Worm (Caenorhabditis elegans) whole organism, mixed stage, embryonic: ENCODE measurements around the gene T02E9.5.

Source experiments
- blmp-1 ChIP-seq: fragments of 150-350 bp; optimal IDR thresholded peaks from 2 replicates; lab custom pipeline; 2014; ENCODE audit warnings: missing biosample characterization, missing genetic modification characterization
- ceh-39 ChIP-seq: fragments of 150-350 bp; optimal IDR thresholded peaks from 2 replicates; lab custom pipeline; 2014; ENCODE audit warnings: missing biosample characterization, missing genetic modification characterization
- drap-1 ChIP-seq: fragments of 200-800 bp; sonication (Bioruptor generic); optimal IDR thresholded peaks from 3 replicates; lab custom pipeline; 2018; ENCODE audit warnings: mild to moderate bottlenecking, missing genetic modification characterization, missing compliant biosample characterization
- elt-3 ChIP-seq: fragments of 150-350 bp; optimal IDR thresholded peaks from 2 replicates; lab custom pipeline; 2014; ENCODE audit warnings: missing biosample characterization, missing genetic modification characterization
- lin-13 ChIP-seq: fragments of 150-350 bp; optimal IDR thresholded peaks from 2 replicates; lab custom pipeline; 2014; ENCODE audit warnings: missing biosample characterization, missing genetic modification characterization
- lsy-2 ChIP-seq: fragments of 150-350 bp; optimal IDR thresholded peaks from 2 replicates; lab custom pipeline; 2014; ENCODE audit warnings: missing biosample characterization, missing genetic modification characterization
- nhr-237 ChIP-seq: fragments of 150-350 bp; optimal IDR thresholded peaks from 2 replicates; lab custom pipeline; 2014; ENCODE audit warnings: missing biosample characterization, missing genetic modification characterization
- pha-4 ChIP-seq: fragments of 150-350 bp; optimal IDR thresholded peaks from 2 replicates; lab custom pipeline; 2018; ENCODE audit warnings: missing biosample characterization, missing genetic modification reagents, missing genetic modification characterization
- snpc-4 ChIP-seq: fragments of 150-350 bp; optimal IDR thresholded peaks from 2 replicates; lab custom pipeline; 2014; ENCODE audit warnings: missing biosample characterization, missing genetic modification characterization
- tbx-8 ChIP-seq: fragments of 200-800 bp; sonication (Bioruptor generic); optimal IDR thresholded peaks from 2 replicates; lab custom pipeline; 2018; ENCODE audit warnings: mild to moderate bottlenecking, missing genetic modification characterization, moderate library complexity, missing compliant biosample characterization
- unc-39 ChIP-seq: fragments of 150-350 bp; optimal IDR thresholded peaks from 2 replicates; lab custom pipeline; 2014; ENCODE audit warnings: missing biosample characterization, missing genetic modification characterization
- unc-62 ChIP-seq: fragments of 150-350 bp; optimal IDR thresholded peaks from 2 replicates; lab custom pipeline; 2014; ENCODE audit warnings: missing biosample characterization, missing genetic modification reagents, missing genetic modification characterization

- no peak for TF ChIP-seq nhr-237
- no peak for TF ChIP-seq lsy-2 (tag; lab: Kevin White, UChicago)
- TF ChIP-seq unc-62 (GFP tag; lab: Kevin White, UChicago), result no peak
- TF ChIP-seq tbx-8 (GFP tag; lab: Kevin White, UChicago), result no peak
- TF ChIP-seq drap-1, result no peak
- TF ChIP-seq elt-3 (tag; lab: Kevin White, UChicago), result no peak
- TF ChIP-seq unc-39, result no peak
- TF ChIP-seq pha-4, result no peak
- TF ChIP-seq snpc-4 (tag; lab: Kevin White, UChicago), result no peak
- no peak for TF ChIP-seq blmp-1
- no peak for TF ChIP-seq ceh-39 (tag; lab: Kevin White, UChicago)
- no peak for TF ChIP-seq lin-13
Measured at ce11 chrV:11294393-11294792, 47.6 kb upstream of the T02E9.5 start, which contains the start of gene T03F7.6.
